Worm (Caenorhabditis elegans) whole organism, young adult: ENCODE results near the gene ctsa-1.1.

Experiments used
- B0336.3 ChIP-seq: fragments of 200-800 bp; sonication (Bioruptor generic); IDR thresholded peaks from 2 replicates; pipeline ENCODE4 v1.3.6; 2022; ENCODE audit warnings: missing genetic modification characterization, missing compliant biosample characterization
- D2030.7 ChIP-seq: fragments of 200-800 bp; sonication (Bioruptor generic); IDR thresholded peaks from 2 replicates; pipeline ENCODE4 v1.3.6; 2022; ENCODE audit warnings: missing genetic modification reagents, missing genetic modification characterization, missing compliant biosample characterization
- F10E7.11 ChIP-seq: sonication (generic microtip); optimal IDR thresholded peaks from 2 replicates; lab custom pipeline; 2017; ENCODE audit warnings: mild to moderate bottlenecking, missing genetic modification characterization, moderate library complexity, missing compliant biosample characterization
- F52B5.7 ChIP-seq: sonication (generic microtip); optimal IDR thresholded peaks from 2 replicates; lab custom pipeline; 2016; ENCODE audit warnings: mild to moderate bottlenecking, missing genetic modification characterization, missing compliant biosample characterization
- K11D2.4 ChIP-seq: fragments of 200-800 bp; sonication (Bioruptor generic); IDR thresholded peaks from 2 replicates; pipeline ENCODE4 v1.3.6; 2022; ENCODE audit warnings: missing genetic modification reagents, missing genetic modification characterization, missing compliant biosample characterization
- Y56A3A.18 ChIP-seq: fragments of 200-800 bp; sonication (Bioruptor generic); IDR thresholded peaks from 2 replicates; pipeline ENCODE4 v1.3.6; 2022; ENCODE audit warnings: missing genetic modification reagents, missing genetic modification characterization, missing compliant biosample characterization
- akir-1 ChIP-seq: fragments of 200-800 bp; sonication (Bioruptor generic); optimal IDR thresholded peaks from 2 replicates; lab custom pipeline; 2018; ENCODE audit warnings: mild to moderate bottlenecking, missing genetic modification characterization, moderate library complexity, missing compliant biosample characterization
- atf-7 ChIP-seq: sonication (generic microtip); optimal IDR thresholded peaks from 2 replicates; lab custom pipeline; 2017; ENCODE audit warnings: mild to moderate bottlenecking, missing genetic modification characterization, missing compliant biosample characterization
- bed-1 ChIP-seq: fragments of 200-800 bp; sonication (Bioruptor generic); IDR thresholded peaks from 2 replicates; pipeline ENCODE4 v1.3.6; 2022; ENCODE audit warnings: missing genetic modification reagents, missing genetic modification characterization, missing compliant biosample characterization
- ccch-3 ChIP-seq: fragments of 200-800 bp; sonication (Bioruptor generic); optimal IDR thresholded peaks from 2 replicates; lab custom pipeline; 2018; ENCODE audit warnings: mild to moderate bottlenecking, missing genetic modification characterization, missing compliant biosample characterization
- cebp-1 ChIP-seq, 2 experiments: fragments of 200-800 bp in 1 of 2; sonication (Bioruptor generic) in 1 of 2; sonication (generic microtip) in 1 of 2; IDR thresholded peaks in 1 of 2; optimal IDR thresholded peaks in 1 of 2; 2 replicates each; pipeline versions ENCODE4 v1.3.6 to Lab custom; 2017 to 2022; ENCODE audit warnings: missing compliant biosample characterization in 2 of 2, missing genetic modification characterization in 2 of 2, mild to moderate bottlenecking in 1 of 2, missing genetic modification reagents in 1 of 2, moderate library complexity in 1 of 2
- cebp-2 ChIP-seq: fragments of 200-800 bp; sonication (Bioruptor generic); IDR thresholded peaks from 2 replicates; pipeline ENCODE4 v1.3.6; 2022; ENCODE audit warnings: missing genetic modification characterization, missing compliant biosample characterization
- ceh-100 ChIP-seq: fragments of 200-800 bp; sonication (Bioruptor generic); IDR thresholded peaks from 2 replicates; pipeline ENCODE4 v1.3.6; 2022; ENCODE audit warnings: missing genetic modification reagents, missing genetic modification characterization, missing compliant biosample characterization
- die-1 ChIP-seq: sonication (generic microtip); optimal IDR thresholded peaks from 2 replicates; lab custom pipeline; 2016; ENCODE audit warnings: missing genotype, mild to moderate bottlenecking, missing genetic modification characterization, missing compliant biosample characterization
- efl-1 ChIP-seq: fragments of 150-350 bp; optimal IDR thresholded peaks from 2 replicates; lab custom pipeline; 2014; ENCODE audit warnings: missing biosample characterization, missing genetic modification reagents, missing genetic modification characterization
- egl-44 ChIP-seq: fragments of 200-800 bp; sonication (Bioruptor generic); IDR thresholded peaks from 2 replicates; pipeline ENCODE4 v1.3.6; 2022; ENCODE audit warnings: missing genetic modification reagents, missing genetic modification characterization, missing compliant biosample characterization
- egrh-3 ChIP-seq: fragments of 200-800 bp; sonication (Bioruptor generic); IDR thresholded peaks from 2 replicates; pipeline ENCODE4 v1.3.6; 2022; ENCODE audit warnings: missing genetic modification reagents, missing genetic modification characterization, missing compliant biosample characterization
- gei-17 ChIP-seq: fragments of 200-800 bp; sonication (Bioruptor generic); optimal IDR thresholded peaks from 2 replicates; lab custom pipeline; 2018; ENCODE audit warnings: mild to moderate bottlenecking, missing genetic modification characterization, missing compliant biosample characterization
- lag-1 ChIP-seq: fragments of 200-800 bp; sonication (Bioruptor generic); IDR thresholded peaks from 2 replicates; pipeline ENCODE4 v1.3.6; 2022; ENCODE audit warnings: missing genetic modification reagents, missing genetic modification characterization, missing compliant biosample characterization
- madf-10 ChIP-seq: sonication (generic microtip); optimal IDR thresholded peaks from 2 replicates; lab custom pipeline; 2016; ENCODE audit warnings: mild to moderate bottlenecking, missing genetic modification characterization, missing compliant biosample characterization
- madf-8 ChIP-seq: fragments of 200-800 bp; sonication (Bioruptor generic); conservative IDR thresholded peaks from 2 replicates; pipeline ENCODE4 v1.3.6; 2022; ENCODE audit warnings: missing genetic modification reagents, missing genetic modification characterization, missing compliant biosample characterization
- mcd-1 ChIP-seq: fragments of 200-800 bp; sonication (Bioruptor generic); IDR thresholded peaks from 2 replicates; pipeline ENCODE4 v1.3.6; 2022; ENCODE audit warnings: missing genetic modification reagents, missing genetic modification characterization, missing compliant biosample characterization
- mxl-1 ChIP-seq: sonication (generic microtip); optimal IDR thresholded peaks from 2 replicates; lab custom pipeline; 2016; ENCODE audit warnings: missing genetic modification characterization, missing compliant biosample characterization
- nfya-1 ChIP-seq: sonication (generic microtip); optimal IDR thresholded peaks from 2 replicates; lab custom pipeline; 2017; ENCODE audit warnings: antibody characterized with exemption, missing compliant biosample characterization, missing genetic modification characterization, borderline replicate concordance; ENCODE audit not compliant: insufficient read depth
- nfyb-1 ChIP-seq: fragments of 200-800 bp; sonication (Bioruptor generic); IDR thresholded peaks from 2 replicates; pipeline ENCODE4 v1.3.6; 2022; ENCODE audit warnings: missing genetic modification reagents, missing genetic modification characterization, missing compliant biosample characterization
- nhr-120 ChIP-seq: fragments of 200-800 bp; sonication (Bioruptor generic); IDR thresholded peaks from 2 replicates; pipeline ENCODE4 v1.3.6; 2022; ENCODE audit warnings: missing genetic modification characterization, missing compliant biosample characterization
- nhr-179 ChIP-seq: sonication (generic microtip); optimal IDR thresholded peaks from 2 replicates; lab custom pipeline; 2016; ENCODE audit warnings: mild to moderate bottlenecking, missing genetic modification characterization, missing compliant biosample characterization
- nhr-27 ChIP-seq: fragments of 200-800 bp; sonication (Bioruptor generic); optimal IDR thresholded peaks from 2 replicates; lab custom pipeline; 2018; ENCODE audit warnings: mild to moderate bottlenecking, missing genetic modification characterization, moderate library complexity, missing compliant biosample characterization
- nhr-80 ChIP-seq: sonication (generic microtip); optimal IDR thresholded peaks from 2 replicates; lab custom pipeline; 2016; ENCODE audit warnings: missing genetic modification characterization, missing compliant biosample characterization
- pbrm-1 ChIP-seq: fragments of 200-800 bp; sonication (Bioruptor generic); IDR thresholded peaks from 2 replicates; pipeline ENCODE4 v1.3.6; 2022; ENCODE audit warnings: missing genetic modification reagents, missing genetic modification characterization, missing compliant biosample characterization
- rec-8 ChIP-seq, 2 experiments: sonication (generic microtip); optimal IDR thresholded peaks; 2 replicates each; lab custom pipeline; 2016; ENCODE audit warnings: mild to moderate bottlenecking in 2 of 2, missing genetic modification characterization in 2 of 2, missing genetic modification reagents in 2 of 2, missing genotype in 2 of 2, missing biosample characterization in 1 of 2, missing compliant biosample characterization in 1 of 2, moderate library complexity in 1 of 2
- repo-1 ChIP-seq: sonication (generic microtip); optimal IDR thresholded peaks from 2 replicates; lab custom pipeline; 2017; ENCODE audit warnings: mild to moderate bottlenecking, missing genetic modification characterization, missing compliant biosample characterization
- rpc-1 ChIP-seq, 2 experiments: fragments of 150-350 bp in 1 of 2; sonication (generic microtip) in 1 of 2; optimal IDR thresholded peaks; 2 replicates each; lab custom pipeline; 2014 to 2018; ENCODE audit warnings: missing biosample characterization in 1 of 2, missing genetic modification characterization in 1 of 2, missing genetic modification reagents in 1 of 2, missing genotype in 1 of 2
- snpc-1.1 ChIP-seq: sonication (generic microtip); optimal IDR thresholded peaks from 2 replicates; lab custom pipeline; 2017; ENCODE audit warnings: missing genetic modification characterization, mild to moderate bottlenecking, missing compliant biosample characterization, antibody characterized with exemption, moderate library complexity, missing genotype, missing genetic modification reagents; ENCODE audit not compliant: insufficient read depth
- snpc-4 ChIP-seq, 5 experiments: fragments of 150-350 bp in 1 of 5; sonication (generic microtip) in 4 of 5; optimal IDR thresholded peaks; 2 replicates each; lab custom pipeline; 2014 to 2018; ENCODE audit warnings: missing genetic modification characterization in 5 of 5, missing biosample characterization in 3 of 5, antibody characterized with exemption in 2 of 5, mild to moderate bottlenecking in 2 of 5, missing compliant biosample characterization in 2 of 5, missing genotype in 2 of 5, moderate library complexity in 2 of 5, missing genetic modification reagents in 1 of 5
- somi-1 ChIP-seq: fragments of 200-800 bp; sonication (Bioruptor generic); optimal IDR thresholded peaks from 2 replicates; lab custom pipeline; 2018; ENCODE audit warnings: mild to moderate bottlenecking, missing genetic modification characterization, missing compliant biosample characterization
- xnd-1 ChIP-seq: sonication (generic microtip); optimal IDR thresholded peaks from 2 replicates; lab custom pipeline; 2016; ENCODE audit warnings: missing genotype, missing genetic modification reagents, missing genetic modification characterization, missing compliant biosample characterization
- zim-3 ChIP-seq: sonication (generic microtip); optimal IDR thresholded peaks from 2 replicates; lab custom pipeline; 2017; ENCODE audit warnings: mild to moderate bottlenecking, missing genetic modification characterization, moderate library complexity, missing compliant biosample characterization
- ztf-22 ChIP-seq: fragments of 200-800 bp; sonication (Bioruptor generic); optimal IDR thresholded peaks from 2 replicates; lab custom pipeline; 2018; ENCODE audit warnings: mild to moderate bottlenecking, missing genetic modification characterization, moderate library complexity, missing compliant biosample characterization

ctsa-1.1 gene

ce11 chrII:4772441-4772840 lies 35.0 kb downstream of the ctsa-1.1 start:
- no peak for TF ChIP-seq madf-10 (tag; lab: Kevin White, UChicago)
- TF ChIP-seq pbrm-1 (GFP tag; lab: Robert Waterston, UW): no peak
- TF ChIP-seq repo-1 (tag; lab: Kevin White, UChicago): no peak
- TF ChIP-seq snpc-1.1 (tag; lab: Kevin White, UChicago): no peak
- TF ChIP-seq efl-1 (GFP tag; lab: Kevin White, UChicago): no peak
- TF ChIP-seq die-1: no peak
- no peak for TF ChIP-seq madf-8 (GFP tag; lab: Robert Waterston, UW)
- no peak for TF ChIP-seq akir-1
- no peak for TF ChIP-seq nfyb-1 (GFP tag; lab: Robert Waterston, UW)
- TF ChIP-seq mcd-1: no peak
- TF ChIP-seq, all 124 proteins: peak for 0

- no peak for TF ChIP-seq rec-8 (tag; optimal IDR thresholded peaks at IDR 0.05; lab: Kevin White, UChicago)
Measured at ce11 chrII:4773891-4774432, 36.5 kb downstream of the ctsa-1.1 start, which contains the start of the genes F26G1.9 and F26G1.10. TSS of gene F26G1.9 (minus strand) at chrII:4773991. TSS of gene F26G1.10 (plus strand) at chrII:4774382.

ce11 chrII:4775802-4776201 lies 38.4 kb downstream of the ctsa-1.1 start:
- TF ChIP-seq xnd-1 (no peak), gei-17 (GFP tag; lab: Kevin White, UChicago) (no peak), zim-3 (tag; lab: Kevin White, UChicago) (no peak), F52B5.7 (tag; lab: Kevin White, UChicago) (no peak), ztf-22 (GFP tag; lab: Kevin White, UChicago) (no peak), rec-8 (tag; optimal IDR thresholded peaks at IDR 0.05; lab: Kevin White, UChicago) (no peak), F10E7.11 (tag; lab: Kevin White, UChicago) (no peak), D2030.7 (GFP tag; lab: Robert Waterston, UW) (no peak), somi-1 (GFP tag; lab: Kevin White, UChicago) (no peak), egrh-3 (no peak), cebp-1 (GFP tag; IDR thresholded peaks at IDR 0.05; lab: Robert Waterston, UW) (no peak), cebp-1 (tag; optimal IDR thresholded peaks at IDR 0.05; lab: Kevin White, UChicago) (no peak), nhr-120 (GFP tag; lab: Robert Waterston, UW) (no peak)
- TF ChIP-seq, all 124 proteins: peak for 0

ce11 chrII:4776933-4777332 lies 39.5 kb downstream of the ctsa-1.1 start, which contains the start of gene F26G1.11:
TSS of gene F26G1.11 (plus strand) at chrII:4777137.
- TF ChIP-seq mcd-1 (no peak), atf-7 (tag; lab: Kevin White, UChicago) (no peak), nhr-80 (tag; lab: Kevin White, UChicago) (peak; percentile 38), nfya-1 (no peak), Y56A3A.18 (GFP tag; lab: Robert Waterston, UW) (no peak)
- TF ChIP-seq, all 124 proteins: peak for 1

- TF ChIP-seq ccch-3 (GFP tag; lab: Kevin White, UChicago) (no peak), lag-1 (GFP tag; lab: Robert Waterston, UW) (no peak), bed-1 (no peak), K11D2.4 (GFP tag; lab: Robert Waterston, UW) (no peak), cebp-2 (no peak), rpc-1 (optimal IDR thresholded peaks at IDR 0.05; lab: Kevin White, UChicago) (no peak), rpc-1 (tag; optimal IDR thresholded peaks at IDR 0.05; lab: Kevin White, UChicago) (no peak), B0336.3 (GFP tag; lab: Robert Waterston, UW) (no peak), ceh-100 (GFP tag; lab: Robert Waterston, UW) (no peak), nhr-27 (no peak), mxl-1 (tag; lab: Kevin White, UChicago) (no peak), nhr-80 (tag; lab: Kevin White, UChicago) (no peak), snpc-4 (GFP tag; optimal IDR thresholded peaks at IDR 0.05; lab: Kevin White, UChicago) (no peak), snpc-4 (tag; optimal IDR thresholded peaks at IDR 0.05; lab: Kevin White, UChicago) (no peak), egl-44 (no peak), nhr-179 (tag; lab: Kevin White, UChicago) (no peak)
Measured at ce11 chrII:4779753-4780152, 42.3 kb downstream of the ctsa-1.1 start.
